Fruit fly (Drosophila melanogaster) whole organism, prepupa: ENCODE data around the gene wupA.

Experiments
- Blimp-1 ChIP-seq: fragments of 200-800 bp; sonication (Bioruptor generic); optimal IDR thresholded peaks from 3 replicates; lab custom pipeline; 2017; ENCODE audit warnings: missing biosample characterization, missing genetic modification characterization, mild to moderate bottlenecking, moderate library complexity, missing genetic modification reagents
- CG11902 ChIP-seq: fragments of 200-800 bp; sonication (Bioruptor generic); optimal IDR thresholded peaks from 3 replicates; lab custom pipeline; 2016; ENCODE audit warnings: missing biosample characterization, missing genetic modification characterization
- CG15336 ChIP-seq: fragments of 200-800 bp; sonication (Bioruptor generic); IDR thresholded peaks from 2 replicates; pipeline ENCODE4 v1.3.6; 2022; ENCODE audit warnings: missing biosample characterization, missing genetic modification characterization
- CG1621 ChIP-seq: fragments of 200-800 bp; sonication (Bioruptor generic); optimal IDR thresholded peaks from 3 replicates; lab custom pipeline; 2018; ENCODE audit warnings: missing biosample characterization, mild to moderate bottlenecking, missing genetic modification characterization
- CG3032 ChIP-seq: fragments of 200-800 bp; optimal IDR thresholded peaks from 2 replicates; lab custom pipeline; 2019; ENCODE audit warnings: missing biosample characterization, mild to moderate bottlenecking, missing genetic modification characterization, moderate library complexity
- CG31627 ChIP-seq: fragments of 200-800 bp; sonication (Bioruptor generic); optimal IDR thresholded peaks from 3 replicates; lab custom pipeline; 2016; ENCODE audit warnings: missing biosample characterization, missing genetic modification characterization
- CG32006 ChIP-seq: fragments of 200-800 bp; sonication (Bioruptor generic); optimal IDR thresholded peaks from 3 replicates; lab custom pipeline; 2017; ENCODE audit warnings: missing biosample characterization, mild to moderate bottlenecking, missing genetic modification characterization
- CG34406 ChIP-seq: fragments of 200-800 bp; sonication (Bioruptor generic); optimal IDR thresholded peaks from 3 replicates; lab custom pipeline; 2016; ENCODE audit warnings: missing biosample characterization, missing genetic modification characterization
- CG3919 ChIP-seq: fragments of 200-800 bp; sonication (Bioruptor generic); optimal IDR thresholded peaks from 3 replicates; lab custom pipeline; 2016; ENCODE audit warnings: missing biosample characterization, missing genetic modification characterization
- CG6792 ChIP-seq: fragments of 200-800 bp; sonication (Bioruptor generic); optimal IDR thresholded peaks from 3 replicates; lab custom pipeline; 2016; ENCODE audit warnings: missing biosample characterization, missing genetic modification characterization
- CG6854 ChIP-seq: fragments of 200-800 bp; sonication (Bioruptor generic); optimal IDR thresholded peaks from 2 replicates; lab custom pipeline; 2017; ENCODE audit warnings: missing biosample characterization, mild to moderate bottlenecking, missing genetic modification characterization
- CG8119 ChIP-seq: fragments of 200-800 bp; sonication (Bioruptor generic); IDR thresholded peaks from 3 replicates; pipeline ENCODE4 v1.3.6; 2022; ENCODE audit warnings: missing biosample characterization, missing genetic modification characterization
- CG8319 ChIP-seq: fragments of 200-800 bp; sonication (Bioruptor generic); optimal IDR thresholded peaks from 3 replicates; lab custom pipeline; 2016; ENCODE audit warnings: missing biosample characterization, missing genetic modification characterization
- CG8632 ChIP-seq: fragments of 200-800 bp; sonication (Bioruptor generic); optimal IDR thresholded peaks from 3 replicates; lab custom pipeline; 2016; ENCODE audit warnings: missing biosample characterization, missing genetic modification characterization
- CG9139 ChIP-seq: fragments of 200-800 bp; sonication (Bioruptor generic); optimal IDR thresholded peaks from 3 replicates; lab custom pipeline; 2017; ENCODE audit warnings: missing biosample characterization, mild to moderate bottlenecking, missing genetic modification characterization
- Eip75B ChIP-seq: fragments of 200-800 bp; sonication (Bioruptor generic); optimal IDR thresholded peaks from 3 replicates; lab custom pipeline; 2016; ENCODE audit warnings: missing biosample characterization, missing genetic modification characterization
- Eip78C ChIP-seq: fragments of 200-800 bp; sonication (Bioruptor generic); peaks from one replicate; lab custom pipeline; 2016; ENCODE audit warnings: missing biosample characterization, missing genetic modification characterization
- Ets96B ChIP-seq: fragments of 200-800 bp; optimal IDR thresholded peaks from 2 replicates; lab custom pipeline; 2019; ENCODE audit warnings: missing biosample characterization, mild to moderate bottlenecking, missing genetic modification characterization, moderate library complexity
- Gug ChIP-seq: fragments of 200-800 bp; sonication (Bioruptor generic); IDR thresholded peaks from 2 replicates; pipeline ENCODE4 v1.3.6; 2022; ENCODE audit warnings: missing biosample characterization, missing genetic modification characterization
- Hr39 ChIP-seq: fragments of 200-800 bp; sonication (Bioruptor generic); optimal IDR thresholded peaks from 2 replicates; lab custom pipeline; 2016; ENCODE audit warnings: missing biosample characterization, missing genetic modification characterization
- Hr4 ChIP-seq: fragments of 200-800 bp; sonication (Bioruptor generic); optimal IDR thresholded peaks from 3 replicates; lab custom pipeline; 2016; ENCODE audit warnings: missing biosample characterization, missing genetic modification characterization
- Lpt ChIP-seq: fragments of 200-800 bp; sonication (Bioruptor generic); optimal IDR thresholded peaks from 3 replicates; lab custom pipeline; 2016; ENCODE audit warnings: missing biosample characterization, missing genetic modification characterization
- Met ChIP-seq: fragments of 200-800 bp; sonication (Bioruptor generic); optimal IDR thresholded peaks from 3 replicates; lab custom pipeline; 2016; ENCODE audit warnings: missing biosample characterization, missing genetic modification characterization
- OdsH ChIP-seq: fragments of 200-800 bp; sonication (Bioruptor generic); optimal IDR thresholded peaks from 3 replicates; lab custom pipeline; 2016; ENCODE audit warnings: missing biosample characterization, missing genetic modification characterization
- Smox ChIP-seq: fragments of 200-800 bp; sonication (Bioruptor generic); optimal IDR thresholded peaks from 3 replicates; lab custom pipeline; 2016; ENCODE audit warnings: missing biosample characterization, missing genetic modification characterization
- Sox102F ChIP-seq: fragments of 200-800 bp; sonication (Bioruptor generic); optimal IDR thresholded peaks from 2 replicates; lab custom pipeline; 2016; ENCODE audit warnings: missing biosample characterization, mild to moderate bottlenecking, missing genetic modification characterization
- Sox14 ChIP-seq: fragments of 200-800 bp; sonication (Bioruptor generic); optimal IDR thresholded peaks from 3 replicates; lab custom pipeline; 2016; ENCODE audit warnings: missing biosample characterization, missing genetic modification characterization
- Sox15 ChIP-seq: fragments of 200-800 bp; sonication (Bioruptor generic); optimal IDR thresholded peaks from 3 replicates; lab custom pipeline; 2016; ENCODE audit warnings: missing biosample characterization, missing genetic modification characterization
- achi ChIP-seq: fragments of 200-800 bp; sonication (Bioruptor generic); optimal IDR thresholded peaks from 3 replicates; lab custom pipeline; 2016; ENCODE audit warnings: missing biosample characterization, missing genetic modification characterization
- acj6 ChIP-seq: fragments of 200-800 bp; sonication (Bioruptor generic); optimal IDR thresholded peaks from 3 replicates; lab custom pipeline; 2016; ENCODE audit warnings: missing biosample characterization, missing genetic modification characterization
- cyc ChIP-seq: fragments of 200-800 bp; sonication (Bioruptor generic); optimal IDR thresholded peaks from 3 replicates; lab custom pipeline; 2016; ENCODE audit warnings: missing biosample characterization, missing genetic modification characterization
- dac ChIP-seq: fragments of 200-800 bp; sonication (Bioruptor generic); optimal IDR thresholded peaks from 2 replicates; lab custom pipeline; 2017; ENCODE audit warnings: missing biosample characterization, mild to moderate bottlenecking, missing genetic modification characterization
- eg ChIP-seq: fragments of 200-800 bp; sonication (Bioruptor generic); IDR thresholded peaks from 3 replicates; pipeline ENCODE4 v1.3.6; 2022; ENCODE audit warnings: missing biosample characterization, missing genetic modification characterization
- esn ChIP-seq: fragments of 200-800 bp; sonication (Bioruptor generic); optimal IDR thresholded peaks from 2 replicates; lab custom pipeline; 2016; ENCODE audit warnings: missing biosample characterization, mild to moderate bottlenecking, missing genetic modification characterization, moderate library complexity
- fd59A ChIP-seq: fragments of 200-800 bp; sonication (Bioruptor generic); optimal IDR thresholded peaks from 2 replicates; lab custom pipeline; 2017; ENCODE audit warnings: missing biosample characterization, mild to moderate bottlenecking, missing genetic modification characterization, missing genetic modification reagents
- fkh ChIP-seq: fragments of 200-800 bp; sonication (Bioruptor generic); optimal IDR thresholded peaks from 3 replicates; lab custom pipeline; 2017; ENCODE audit warnings: missing biosample characterization, mild to moderate bottlenecking, missing genetic modification characterization, moderate library complexity
- lz ChIP-seq: fragments of 200-800 bp; sonication (Bioruptor generic); optimal IDR thresholded peaks from 3 replicates; lab custom pipeline; 2016; ENCODE audit warnings: missing biosample characterization, missing genetic modification characterization
- net ChIP-seq: fragments of 200-800 bp; sonication (Bioruptor generic); optimal IDR thresholded peaks from 3 replicates; lab custom pipeline; 2016; ENCODE audit warnings: missing biosample characterization, missing genetic modification characterization
- pdm3 ChIP-seq: fragments of 200-800 bp; sonication (Bioruptor generic); optimal IDR thresholded peaks from 3 replicates; lab custom pipeline; 2016; ENCODE audit warnings: missing biosample characterization, missing genetic modification characterization
- salr ChIP-seq, 2 experiments: fragments of 200-800 bp; sonication (Bioruptor generic); optimal IDR thresholded peaks; 3 replicates each; lab custom pipeline; 2016 to 2018; ENCODE audit warnings: missing biosample characterization in 2 of 2, missing genetic modification characterization in 2 of 2, mild to moderate bottlenecking in 1 of 2
- spab ChIP-seq: fragments of 200-800 bp; sonication (Bioruptor generic); optimal IDR thresholded peaks from 2 replicates; lab custom pipeline; 2017; ENCODE audit warnings: missing biosample characterization, mild to moderate bottlenecking, missing genetic modification characterization, missing genetic modification reagents
- ss ChIP-seq, 2 experiments: fragments of 200-800 bp; sonication (Bioruptor generic); optimal IDR thresholded peaks; 2 replicates in 1 of 2; 3 replicates in 1 of 2; lab custom pipeline; 2017 to 2018; ENCODE audit warnings: mild to moderate bottlenecking in 2 of 2, missing biosample characterization in 2 of 2, missing genetic modification characterization in 2 of 2, moderate library complexity in 1 of 2
- svp ChIP-seq: fragments of 200-800 bp; sonication (Bioruptor generic); peaks from one replicate; lab custom pipeline; 2016; ENCODE audit warnings: missing biosample characterization, missing genetic modification characterization
- topi ChIP-seq: fragments of 200-800 bp; sonication (Bioruptor generic); optimal IDR thresholded peaks from 3 replicates; lab custom pipeline; 2016; ENCODE audit warnings: missing biosample characterization, missing genetic modification characterization

Gene wupA

DNA sequence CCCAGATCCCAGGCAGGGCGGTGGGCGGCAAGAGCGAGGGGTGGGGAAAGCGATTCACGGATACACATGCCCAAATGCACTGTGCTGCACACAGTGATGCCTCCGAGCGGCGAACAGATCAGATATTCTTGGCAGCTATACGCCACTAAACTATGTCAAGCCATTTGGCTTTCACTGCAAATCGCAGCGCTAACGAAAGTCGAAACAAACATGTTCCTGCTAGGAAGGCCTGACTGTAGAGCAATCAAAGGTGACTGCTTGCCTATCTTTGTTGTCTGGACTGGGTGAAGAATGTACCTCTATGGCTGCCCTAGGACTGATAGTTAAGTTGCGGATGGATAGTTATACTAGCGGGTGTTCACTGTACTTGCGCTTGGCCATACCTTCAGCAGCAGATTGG is 19.3 kb upstream of the wupA start:
- TF ChIP-seq Gug (GFP tag; lab: Robert Waterston, UW): peak; percentile 32; the same call in 1 of the 2 replicates
- TF ChIP-seq topi (GFP tag; lab: Kevin White, UChicago): peak; percentile 17
- peak; percentile 62 for TF ChIP-seq CG31627 (GFP tag; lab: Kevin White, UChicago)
- TF ChIP-seq esn (GFP tag; lab: Kevin White, UChicago): peak; percentile 18
- TF ChIP-seq CG3032 (tag; lab: Kevin White, UChicago): no peak
- peak; percentile 5 for TF ChIP-seq CG8319 (GFP tag; lab: Kevin White, UChicago)
- TF ChIP-seq Ets96B (tag; lab: Kevin White, UChicago): no peak
- TF ChIP-seq CG8119 (GFP tag; lab: Robert Waterston, UW): peak; percentile 51; the same call in 2 of the 3 replicates
- TF ChIP-seq Lpt (GFP tag; lab: Kevin White, UChicago): no peak
- TF ChIP-seq salr (GFP tag; optimal IDR thresholded peaks at IDR 0.05; lab: Kevin White, UChicago): peak in 1 of 2 experiments; percentile 0
- no peak for TF ChIP-seq ss (GFP tag; optimal IDR thresholded peaks at IDR 0.05; lab: Kevin White, UChicago)
- peak; percentile 40 for TF ChIP-seq svp (GFP tag; lab: Kevin White, UChicago)
- TF ChIP-seq CG34406 (GFP tag; lab: Kevin White, UChicago): peak; percentile 16
- TF ChIP-seq lz: peak; percentile 37
- TF ChIP-seq Blimp-1 (GFP tag; lab: Kevin White, UChicago): no peak
- peak; percentile 46 for TF ChIP-seq cyc
- TF ChIP-seq dac (GFP tag; lab: Kevin White, UChicago): no peak
- no peak for TF ChIP-seq Sox14
- TF ChIP-seq CG11902 (GFP tag; lab: Kevin White, UChicago): peak; percentile 25
- TF ChIP-seq Eip75B (GFP tag; lab: Kevin White, UChicago): no peak
- TF ChIP-seq Sox15 (GFP tag; lab: Kevin White, UChicago): peak; percentile 25
- TF ChIP-seq acj6 (GFP tag; lab: Kevin White, UChicago): peak; percentile 25
- peak; percentile 43 for TF ChIP-seq OdsH (GFP tag; lab: Kevin White, UChicago)
- TF ChIP-seq Smox (GFP tag; lab: Kevin White, UChicago): peak; percentile 15
- TF ChIP-seq net: no peak
- TF ChIP-seq CG8632 (GFP tag; lab: Kevin White, UChicago): no peak
- TF ChIP-seq CG32006 (GFP tag; lab: Kevin White, UChicago): peak; percentile 67
- peak; percentile 48 for TF ChIP-seq achi (GFP tag; lab: Kevin White, UChicago)
- TF ChIP-seq fd59A (GFP tag; lab: Kevin White, UChicago): no peak
- TF ChIP-seq Hr4: peak; percentile 53
- TF ChIP-seq Eip78C: peak; percentile 13
- TF ChIP-seq eg: peak; percentile 63; the same call in 2 of the 3 replicates
- no peak for TF ChIP-seq CG1621 (tag; lab: Kevin White, UChicago)
- TF ChIP-seq Met (GFP tag; lab: Kevin White, UChicago): peak; percentile 14
- peak; percentile 61 for TF ChIP-seq Hr39 (GFP tag; lab: Kevin White, UChicago)
- TF ChIP-seq CG6792 (GFP tag; lab: Kevin White, UChicago): peak; percentile 26
- TF ChIP-seq pdm3 (GFP tag; lab: Kevin White, UChicago): peak; percentile 42
- TF ChIP-seq CG6854 (GFP tag; lab: Kevin White, UChicago): no peak
- no peak for TF ChIP-seq CG9139 (GFP tag; lab: Kevin White, UChicago)
- no peak for TF ChIP-seq fkh
- peak; percentile 65 for TF ChIP-seq CG15336 (GFP tag; lab: Robert Waterston, UW)
- TF ChIP-seq Sox102F (GFP tag; lab: Kevin White, UChicago): peak; percentile 17
- TF ChIP-seq, all 60 proteins: peak for 27

DNA sequence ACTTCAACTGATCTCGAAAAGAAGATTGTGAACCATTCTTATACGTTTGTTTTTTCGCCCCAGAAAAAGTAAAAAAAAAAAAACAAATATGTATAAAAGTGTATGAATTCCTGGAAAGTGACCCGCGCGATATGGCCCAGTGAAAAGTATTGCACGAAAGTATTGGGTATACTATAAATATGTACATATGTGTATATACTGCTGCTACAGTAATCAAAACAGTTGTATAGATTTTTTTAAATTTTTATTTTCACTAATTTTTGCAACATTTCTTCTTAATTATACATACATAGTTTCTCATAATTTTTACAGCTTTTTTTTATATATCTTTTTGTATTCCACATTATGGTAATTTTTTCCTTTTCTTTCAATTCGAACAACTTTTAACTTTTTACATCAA is 13.4 kb upstream of the wupA start, which contains the start of gene CG43133:
TSS of gene CG43133 (minus strand) at position 11 of the 400 bp plus-strand sequence.
- TF ChIP-seq spab (no peak), svp (GFP tag; lab: Kevin White, UChicago) (peak; percentile 88), ss (GFP tag; optimal IDR thresholded peaks at IDR 0.05; lab: Kevin White, UChicago) (no peak), Hr39 (GFP tag; lab: Kevin White, UChicago) (no peak), achi (GFP tag; lab: Kevin White, UChicago) (no peak), Eip78C (peak; percentile 54), topi (GFP tag; lab: Kevin White, UChicago) (no peak), CG3919 (GFP tag; lab: Kevin White, UChicago) (no peak), acj6 (GFP tag; lab: Kevin White, UChicago) (no peak)
